ENCODE assay signal across 5 fruit fly cellular contexts in genomic region chrX:13143100-13143499, dm6.
TF ChIP-seq lines count a peak whose summit lies in the region.

No protein-coding gene starts in this region.

- no peak for TF ChIP-seq CTCF in whole organism, embryonic (GFP tag; optimal IDR thresholded peaks at IDR 0.05; lab: Kevin White, UChicago)

TF ChIP-seq in whole organism, adult, 20 proteins besides CTCF, POLR2A, EP300 and RAD21:
- TF ChIP-seq bab1 (GFP tag; optimal IDR thresholded peaks at IDR 0.05; lab: Kevin White, UChicago) (peak; percentile 21), CG7045 (GFP tag; optimal IDR thresholded peaks at IDR 0.05; lab: Kevin White, UChicago) (no peak)

TF ChIP-seq in whole organism, embryonic, 481 proteins besides CTCF, POLR2A, EP300 and RAD21 (continues in another document):
- TF ChIP-seq CG10321 (GFP tag; IDR thresholded peaks at IDR 0.05; lab: Robert Waterston, UW) (no peak), sc (optimal IDR thresholded peaks at IDR 0.05; lab: Kevin White, UChicago) (no peak), sc (GFP tag; optimal IDR thresholded peaks at IDR 0.05; lab: Kevin White, UChicago) (no peak), onecut (GFP tag; IDR thresholded peaks at IDR 0.05; lab: Robert Waterston, UW) (0 out of 2 replicates have a peak, but pooled peaks have one; percentile 7), tna (GFP tag; IDR thresholded peaks at IDR 0.05; lab: Robert Waterston, UW; ENCODE audit: partially characterized antibody) (no peak), Hr39 (optimal IDR thresholded peaks at IDR 0.05; lab: Kevin White, UChicago) (no peak), lola (GFP tag; optimal IDR thresholded peaks at IDR 0.05; lab: Kevin White, UChicago) (peak in 1 of 3 experiments; percentile 18), CG6654 (GFP tag; optimal IDR thresholded peaks at IDR 0.05; lab: Kevin White, UChicago) (no peak), H15 (GFP tag; IDR thresholded peaks at IDR 0.05; lab: Robert Waterston, UW) (0 out of 3 replicates have a peak, but pooled peaks have one; percentile 38), E2f1 (GFP tag; IDR thresholded peaks at IDR 0.05; lab: Robert Waterston, UW) (peak; percentile 31; the same call in 1 of the 2 replicates), ci (GFP tag; IDR thresholded peaks at IDR 0.05; lab: Robert Waterston, UW) (peak; percentile 58; the same call in 2 of the 3 replicates), CG11085 (GFP tag; IDR thresholded peaks at IDR 0.05; lab: Robert Waterston, UW) (no peak), Mrtf (GFP tag; IDR thresholded peaks at IDR 0.05; lab: Robert Waterston, UW) (no peak), bsh (GFP tag; optimal IDR thresholded peaks at IDR 0.05; lab: Kevin White, UChicago) (peak; percentile 47), Hr51 (GFP tag; optimal IDR thresholded peaks at IDR 0.05; lab: Kevin White, UChicago) (peak in 1 of 2 experiments; percentile 78), CG1024 (GFP tag; IDR thresholded peaks at IDR 0.05; lab: Robert Waterston, UW) (no peak), croc (GFP tag; conservative IDR thresholded peaks at IDR 0.05; lab: Robert Waterston, UW) (no peak), CG32772 (GFP tag; IDR thresholded peaks at IDR 0.05; lab: Robert Waterston, UW) (0 out of 2 replicates have a peak, but pooled peaks have one; percentile 35), vvl (GFP tag; IDR thresholded peaks at IDR 0.05; lab: Robert Waterston, UW) (peak; percentile 66), Ada2b (GFP tag; IDR thresholded peaks at IDR 0.05; lab: Robert Waterston, UW) (peak; percentile 63), Gsc (GFP tag; IDR thresholded peaks at IDR 0.05; lab: Robert Waterston, UW) (no peak)

TF ChIP-seq in whole organism, prepupa, 60 proteins besides CTCF, POLR2A, EP300 and RAD21 (continues in another document):
- TF ChIP-seq fd85E (GFP tag; optimal IDR thresholded peaks at IDR 0.05; lab: Kevin White, UChicago) = no peak
- TF ChIP-seq CG7368 (GFP tag; optimal IDR thresholded peaks at IDR 0.05; lab: Kevin White, UChicago) = peak; percentile 73
- peak; percentile 86 for TF ChIP-seq Hr4 (GFP tag; optimal IDR thresholded peaks at IDR 0.05; lab: Kevin White, UChicago)
- TF ChIP-seq esn (GFP tag; optimal IDR thresholded peaks at IDR 0.05; lab: Kevin White, UChicago) = peak; percentile 71
- peak; percentile 82 for TF ChIP-seq achi (GFP tag; optimal IDR thresholded peaks at IDR 0.05; lab: Kevin White, UChicago)
- peak; percentile 45 for TF ChIP-seq Sox14 (GFP tag; optimal IDR thresholded peaks at IDR 0.05; lab: Kevin White, UChicago)
- TF ChIP-seq acj6 (GFP tag; optimal IDR thresholded peaks at IDR 0.05; lab: Kevin White, UChicago) = peak; percentile 76
- TF ChIP-seq dsx (GFP tag; optimal IDR thresholded peaks at IDR 0.05; lab: Kevin White, UChicago; ENCODE audit: poor library complexity, severe bottlenecking) = peak; percentile 76
- peak; percentile 73 for TF ChIP-seq CG10631 (GFP tag; optimal IDR thresholded peaks at IDR 0.05; lab: Kevin White, UChicago)
- TF ChIP-seq Hr39 (GFP tag; optimal IDR thresholded peaks at IDR 0.05; lab: Kevin White, UChicago) = peak; percentile 46
- TF ChIP-seq CG11902 (GFP tag; optimal IDR thresholded peaks at IDR 0.05; lab: Kevin White, UChicago) = peak; percentile 26
- peak; percentile 37 to 61 for TF ChIP-seq salr (GFP tag; optimal IDR thresholded peaks at IDR 0.05; lab: Kevin White, UChicago)
- peak; percentile 72 for TF ChIP-seq CG10669 (GFP tag; optimal IDR thresholded peaks at IDR 0.05; lab: Kevin White, UChicago)
- TF ChIP-seq Eip75B (GFP tag; optimal IDR thresholded peaks at IDR 0.05; lab: Kevin White, UChicago) = peak; percentile 71
- peak; percentile 61 for TF ChIP-seq CG1621 (tag; optimal IDR thresholded peaks at IDR 0.05; lab: Kevin White, UChicago)
- peak; percentile 73 for TF ChIP-seq CG34406 (GFP tag; optimal IDR thresholded peaks at IDR 0.05; lab: Kevin White, UChicago)
- TF ChIP-seq eg (GFP tag; IDR thresholded peaks at IDR 0.05; lab: Robert Waterston, UW) = peak; percentile 91
- TF ChIP-seq Hr38 (GFP tag; optimal IDR thresholded peaks at IDR 0.05; lab: Kevin White, UChicago) = no peak
- peak; percentile 53 for TF ChIP-seq Met (GFP tag; optimal IDR thresholded peaks at IDR 0.05; lab: Kevin White, UChicago)
- peak; percentile 59 for TF ChIP-seq spab (GFP tag; optimal IDR thresholded peaks at IDR 0.05; lab: Kevin White, UChicago)
- TF ChIP-seq lz (GFP tag; optimal IDR thresholded peaks at IDR 0.05; lab: Kevin White, UChicago) = peak; percentile 55
- peak; percentile 57 for TF ChIP-seq topi (GFP tag; optimal IDR thresholded peaks at IDR 0.05; lab: Kevin White, UChicago)
- peak; percentile 17 for TF ChIP-seq vri (GFP tag; optimal IDR thresholded peaks at IDR 0.05; lab: Kevin White, UChicago)

TF ChIP-seq in whole organism, pupa, 21 proteins besides CTCF, POLR2A, EP300 and RAD21:
- TF ChIP-seq Ets98B (GFP tag; IDR thresholded peaks at IDR 0.05; lab: Robert Waterston, UW) (peak; percentile 85), D1 (tag; optimal IDR thresholded peaks at IDR 0.05; lab: Kevin White, UChicago) (peak; percentile 62), CG10348 (GFP tag; IDR thresholded peaks at IDR 0.05; lab: Robert Waterston, UW) (peak; percentile 36; the same call in 1 of the 2 replicates), CG8301 (tag; optimal IDR thresholded peaks at IDR 0.05; lab: Kevin White, UChicago) (peak; percentile 78), CG4496 (GFP tag; IDR thresholded peaks at IDR 0.05; lab: Robert Waterston, UW) (peak; percentile 90), CG15710 (tag; optimal IDR thresholded peaks at IDR 0.05; lab: Kevin White, UChicago) (peak; percentile 74), rn (GFP tag; IDR thresholded peaks at IDR 0.05; lab: Robert Waterston, UW) (0 out of 2 replicates have a peak, but pooled peaks have one; percentile 30), CG34367 (tag; optimal IDR thresholded peaks at IDR 0.05; lab: Kevin White, UChicago) (peak; percentile 68), Pif1B (GFP tag; optimal IDR thresholded peaks at IDR 0.05; lab: Kevin White, UChicago) (peak; percentile 79), CG9948 (tag; optimal IDR thresholded peaks at IDR 0.05; lab: Kevin White, UChicago) (peak; percentile 78), CG32121 (GFP tag; IDR thresholded peaks at IDR 0.05; lab: Robert Waterston, UW) (peak; percentile 88), CG12605 (GFP tag; IDR thresholded peaks at IDR 0.05; lab: Robert Waterston, UW) (peak; percentile 85), CG13204 (GFP tag; optimal IDR thresholded peaks at IDR 0.05; lab: Kevin White, UChicago) (peak; percentile 21), CG14655 (GFP tag; optimal IDR thresholded peaks at IDR 0.05; lab: Kevin White, UChicago) (peak; percentile 80), EcR (GFP tag; optimal IDR thresholded peaks at IDR 0.05; lab: Kevin White, UChicago) (no peak), gl (tag; optimal IDR thresholded peaks at IDR 0.05; lab: Kevin White, UChicago) (peak; percentile 8), fd96Ca (GFP tag; IDR thresholded peaks at IDR 0.05; lab: Robert Waterston, UW) (peak; percentile 79), CG8159 (tag; optimal IDR thresholded peaks at IDR 0.05; lab: Kevin White, UChicago) (peak; percentile 76), CG17806 (tag; optimal IDR thresholded peaks at IDR 0.05; lab: Kevin White, UChicago) (peak; percentile 80), Pif1A (GFP tag; optimal IDR thresholded peaks at IDR 0.05; lab: Kevin White, UChicago) (peak; percentile 79), Snoo (tag; optimal IDR thresholded peaks at IDR 0.05; lab: Kevin White, UChicago) (peak; percentile 66)
TF ChIP-seq in whole organism, pupa: peak in this region for 20.

TF ChIP-seq in whole organism, wandering third instar larva, 38 proteins besides CTCF, POLR2A, EP300 and RAD21:
- TF ChIP-seq Sp1 (GFP tag; optimal IDR thresholded peaks at IDR 0.05; lab: Kevin White, UChicago) (peak; percentile 58), HLH106 (tag; optimal IDR thresholded peaks at IDR 0.05; lab: Kevin White, UChicago) (peak; percentile 52), br (GFP tag; optimal IDR thresholded peaks at IDR 0.05; lab: Kevin White, UChicago) (peak; percentile 6), h (GFP tag; optimal IDR thresholded peaks at IDR 0.05; lab: Kevin White, UChicago) (peak; percentile 53), rgr (GFP tag; optimal IDR thresholded peaks at IDR 0.05; lab: Kevin White, UChicago) (peak; percentile 44), fru (GFP tag; optimal IDR thresholded peaks at IDR 0.05; lab: Kevin White, UChicago) (peak; percentile 46), foxo (GFP tag; optimal IDR thresholded peaks at IDR 0.05; lab: Kevin White, UChicago) (peak in 1 of 2 experiments; percentile 50), GATAd (GFP tag; optimal IDR thresholded peaks at IDR 0.05; lab: Kevin White, UChicago) (no peak), sv (GFP tag; optimal IDR thresholded peaks at IDR 0.05; lab: Kevin White, UChicago) (no peak), ey (GFP tag; optimal IDR thresholded peaks at IDR 0.05; lab: Kevin White, UChicago) (peak; percentile 24), lola (GFP tag; optimal IDR thresholded peaks at IDR 0.05; lab: Kevin White, UChicago) (no peak), OdsH (GFP tag; optimal IDR thresholded peaks at IDR 0.05; lab: Kevin White, UChicago) (peak; percentile 27), psq (GFP tag; optimal IDR thresholded peaks at IDR 0.05; lab: Kevin White, UChicago) (peak; percentile 18), Hnf4 (GFP tag; optimal IDR thresholded peaks at IDR 0.05; lab: Kevin White, UChicago) (peak; percentile 18)
